Worm (Caenorhabditis elegans) whole organism, midembryonic: ENCODE results near the gene F41B5.1.

ENCODE experiments used
- T22C8.4 ChIP-seq: fragments of 200-800 bp; sonication (Bioruptor generic); IDR thresholded peaks from 2 replicates; pipeline ENCODE4 v1.3.6; 2022; ENCODE audit warnings: missing genetic modification characterization, missing compliant biosample characterization
- cog-1 ChIP-seq: sonication (generic microtip); optimal IDR thresholded peaks from 2 replicates; lab custom pipeline; 2016; ENCODE audit warnings: missing genetic modification characterization, missing compliant biosample characterization
- flt-1 ChIP-seq: fragments of 200-800 bp; sonication (Bioruptor generic); IDR thresholded peaks from 2 replicates; pipeline ENCODE4 v1.3.6; 2022; ENCODE audit warnings: missing genetic modification characterization, missing compliant biosample characterization
- klf-2 ChIP-seq: fragments of 200-800 bp; sonication (Bioruptor generic); conservative IDR thresholded peaks from 2 replicates; pipeline ENCODE4 v1.3.6; 2022; ENCODE audit warnings: missing genetic modification reagents, missing genetic modification characterization, missing compliant biosample characterization
- med-1 ChIP-seq: sonication (generic microtip); optimal IDR thresholded peaks from 2 replicates; lab custom pipeline; 2017; ENCODE audit warnings: missing genetic modification characterization, mild to moderate bottlenecking, missing compliant biosample characterization, antibody characterized with exemption, missing genetic modification reagents; ENCODE audit not compliant: insufficient read depth
- ref-1 ChIP-seq: fragments of 200-800 bp; sonication (Bioruptor generic); conservative IDR thresholded peaks from 2 replicates; pipeline ENCODE4 v1.3.6; 2022; ENCODE audit warnings: missing genetic modification reagents, missing genetic modification characterization, missing compliant biosample characterization
- tab-1 ChIP-seq: fragments of 200-800 bp; sonication (Bioruptor generic); IDR thresholded peaks from 2 replicates; pipeline ENCODE4 v1.3.6; 2022; ENCODE audit warnings: missing genetic modification characterization, missing compliant biosample characterization
- ztf-23 ChIP-seq: fragments of 200-800 bp; sonication (Bioruptor generic); IDR thresholded peaks from 2 replicates; pipeline ENCODE4 v1.3.6; 2022; ENCODE audit warnings: missing genetic modification reagents, missing genetic modification characterization, missing compliant biosample characterization
- ztf-29 ChIP-seq: fragments of 200-800 bp; sonication (Bioruptor generic); IDR thresholded peaks from 2 replicates; pipeline ENCODE4 v1.3.6; 2022; ENCODE audit warnings: missing genetic modification reagents, missing genetic modification characterization, missing compliant biosample characterization

F41B5.1 gene

DNA sequence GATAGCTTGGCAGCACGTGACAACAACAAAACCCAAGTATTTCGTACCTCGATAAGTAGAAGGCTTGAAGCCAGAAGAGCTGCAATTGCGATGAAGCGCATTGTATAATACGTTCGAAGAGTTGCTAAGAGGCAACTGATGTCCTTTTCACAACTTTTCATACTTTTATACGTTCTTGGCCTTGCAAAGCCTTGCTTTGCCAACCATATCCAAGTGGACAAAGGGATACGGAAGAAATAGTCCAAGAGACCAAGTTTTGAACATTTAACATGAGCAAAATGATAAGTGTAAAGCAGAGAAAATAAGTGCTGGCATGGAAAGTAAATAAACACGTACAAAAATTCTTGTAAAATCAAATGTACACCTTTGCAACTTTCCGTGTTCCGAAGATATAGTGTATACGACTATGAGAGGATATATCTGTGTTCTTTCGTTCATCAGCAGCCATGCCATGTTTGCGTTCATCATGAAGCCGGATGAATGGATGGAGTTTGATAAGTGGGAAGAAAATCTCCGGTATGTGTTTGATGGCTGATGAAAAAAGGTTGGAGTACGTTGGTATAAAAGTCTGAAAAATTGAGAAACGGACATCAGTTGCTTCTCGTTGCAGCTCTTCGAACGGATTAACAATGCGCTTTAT lies 19.0 kb downstream of the F41B5.1 start, which contains the start of the genes Y5H2A.4 and abu-4:
TSS of gene Y5H2A.4 (minus strand) at position 101 of the 640 bp plus-strand sequence.
TSS of gene abu-4 (plus strand) at position 590 of the 640 bp plus-strand sequence.
- TF ChIP-seq med-1 (GFP tag; lab: Kevin White, UChicago), result no peak
- no peak for TF ChIP-seq ztf-29 (GFP tag; lab: Robert Waterston, UW)
- no peak for TF ChIP-seq tab-1 (GFP tag; lab: Robert Waterston, UW)
- TF ChIP-seq klf-2, result no peak
- no peak for TF ChIP-seq cog-1 (tag; lab: Kevin White, UChicago)
- TF ChIP-seq T22C8.4 (GFP tag; lab: Robert Waterston, UW), result no peak
- TF ChIP-seq ztf-23, result no peak
- no peak for TF ChIP-seq flt-1 (GFP tag; lab: Robert Waterston, UW)
- no peak for TF ChIP-seq ref-1 (GFP tag; lab: Robert Waterston, UW)

ce11 chrV:2277260-2277659 lies 21.9 kb downstream of the F41B5.1 start:
- TF ChIP-seq med-1 (GFP tag; lab: Kevin White, UChicago) (no peak), ztf-23 (no peak), tab-1 (GFP tag; lab: Robert Waterston, UW) (no peak), cog-1 (tag; lab: Kevin White, UChicago) (no peak), T22C8.4 (GFP tag; lab: Robert Waterston, UW) (no peak), flt-1 (GFP tag; lab: Robert Waterston, UW) (no peak), ztf-29 (GFP tag; lab: Robert Waterston, UW) (no peak), klf-2 (no peak), ref-1 (GFP tag; lab: Robert Waterston, UW) (no peak)

DNA sequence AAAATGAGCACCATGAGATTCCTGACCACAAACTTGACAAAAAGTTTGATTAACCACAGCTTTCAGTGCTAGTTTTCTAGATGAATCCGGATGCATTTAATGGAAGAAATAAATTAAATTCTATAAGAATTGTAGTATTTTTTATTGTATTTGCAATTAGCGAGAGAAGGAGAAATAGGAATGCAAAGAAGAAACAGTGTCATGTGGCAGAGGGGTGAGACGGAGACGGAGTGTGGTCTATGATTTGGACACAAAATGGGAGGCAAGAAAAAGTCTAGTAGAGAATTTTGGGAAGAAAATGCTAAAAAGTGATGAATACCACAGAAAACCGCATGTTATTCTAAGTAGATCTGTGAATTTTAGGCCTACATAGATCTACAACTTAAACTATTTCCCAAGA lies 22.7 kb downstream of the F41B5.1 start, which contains the start of gene nhr-59:
TSS of gene nhr-59 (minus strand) at position 214 of the 400 bp plus-strand sequence.
- no peak for TF ChIP-seq klf-2
- no peak for TF ChIP-seq ztf-23
- TF ChIP-seq T22C8.4 (GFP tag; lab: Robert Waterston, UW), result no peak
- TF ChIP-seq ref-1 (GFP tag; lab: Robert Waterston, UW), result no peak
- TF ChIP-seq cog-1 (tag; lab: Kevin White, UChicago), result no peak
- no peak for TF ChIP-seq flt-1 (GFP tag; lab: Robert Waterston, UW)

- TF ChIP-seq med-1 (GFP tag; lab: Kevin White, UChicago) (no peak), klf-2 (no peak), cog-1 (tag; lab: Kevin White, UChicago) (peak; percentile 67)
These were observed 23.2 kb downstream of the F41B5.1 start, which contains the start of gene fbxa-137 for ce11 chrV:2278543-2278942. Gene fbxa-137, plus strand, starts transcription at chrV:2278816.

ce11 chrV:2281499-2281898 lies 26.2 kb downstream of the F41B5.1 start, which contains the start of gene nhr-228:
Gene nhr-228, plus strand, starts transcription at chrV:2281759.
- TF ChIP-seq cog-1 (tag; lab: Kevin White, UChicago) (peak; percentile 18), tab-1 (GFP tag; lab: Robert Waterston, UW) (no peak)

DNA sequence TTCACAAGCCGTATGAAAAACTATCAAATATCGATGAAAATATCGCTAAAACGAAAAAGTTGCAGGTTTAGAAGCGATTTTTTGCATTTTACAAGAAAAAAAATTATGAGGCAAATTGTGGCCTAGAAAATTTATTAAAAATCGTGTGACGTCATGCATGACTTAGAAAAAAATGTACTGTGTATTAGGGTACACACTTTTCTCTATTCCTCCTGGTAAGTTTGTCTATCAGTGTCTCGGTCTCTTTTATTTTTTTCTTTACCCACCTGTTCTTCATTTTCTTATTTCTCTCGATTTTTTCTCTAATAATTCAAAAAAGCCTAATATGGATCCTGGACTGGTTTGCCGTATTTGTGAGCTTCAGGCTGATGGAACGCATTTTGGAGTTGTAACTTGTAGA lies 29.8 kb downstream of the F41B5.1 start, which contains the start of gene nhr-227:
TSS of gene nhr-227 (plus strand) at position 326 of the 400 bp plus-strand sequence.
- TF ChIP-seq klf-2 (no peak), T22C8.4 (GFP tag; lab: Robert Waterston, UW) (no peak), tab-1 (GFP tag; lab: Robert Waterston, UW) (no peak), ztf-23 (no peak), ref-1 (GFP tag; lab: Robert Waterston, UW) (no peak)

DNA sequence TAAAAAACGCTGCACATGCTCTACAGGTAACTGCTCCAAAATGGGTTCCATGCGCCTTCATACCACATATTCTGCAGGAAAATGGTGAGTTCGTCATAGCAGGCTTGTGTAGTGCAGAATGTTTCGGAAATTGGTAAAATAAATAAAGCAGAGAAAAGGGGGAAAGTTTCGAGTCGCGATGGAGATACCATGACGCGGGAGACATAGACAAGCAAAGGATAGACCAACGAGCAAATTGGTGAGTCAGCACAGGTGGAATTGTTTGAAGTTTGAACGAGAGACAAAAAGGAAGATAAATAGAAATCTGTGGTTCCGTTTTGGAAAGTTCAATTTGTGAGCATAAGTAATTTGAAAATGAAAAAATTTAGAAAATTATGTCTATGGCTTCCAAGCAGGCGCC lies 35.0 kb downstream of the F41B5.1 start, which contains the start of gene nhr-225:
TSS of gene nhr-225 (minus strand) at position 146 of the 400 bp plus-strand sequence.
- TF ChIP-seq ztf-29 (GFP tag; lab: Robert Waterston, UW) (no peak), ref-1 (GFP tag; lab: Robert Waterston, UW) (no peak), T22C8.4 (GFP tag; lab: Robert Waterston, UW) (no peak), klf-2 (no peak), flt-1 (GFP tag; lab: Robert Waterston, UW) (no peak), tab-1 (GFP tag; lab: Robert Waterston, UW) (no peak), ztf-23 (no peak), med-1 (GFP tag; lab: Kevin White, UChicago) (no peak), cog-1 (tag; lab: Kevin White, UChicago) (no peak)

DNA sequence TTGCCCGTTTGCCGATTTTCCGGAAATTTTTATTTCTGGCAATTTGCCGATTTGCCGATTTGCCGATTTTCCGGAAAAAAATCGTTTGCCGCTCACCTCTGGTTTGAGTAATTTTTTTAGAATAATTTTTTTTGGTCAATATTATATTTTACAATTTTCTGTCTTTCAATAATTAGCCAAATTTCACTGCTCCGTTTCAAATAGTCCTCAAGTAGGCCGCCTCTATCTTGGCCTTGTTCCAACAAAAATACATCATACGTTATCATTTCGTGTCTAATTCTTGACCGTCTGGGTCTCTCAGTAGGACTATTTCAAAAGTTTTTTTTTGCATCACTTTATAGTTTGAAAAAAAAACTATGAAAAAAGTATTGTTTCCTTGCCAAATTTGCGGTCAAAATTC lies 36.9 kb downstream of the F41B5.1 start, which contains the start of gene nhr-115:
TSS of gene nhr-115 (plus strand) at position 301 of the 400 bp plus-strand sequence.
- TF ChIP-seq med-1 (GFP tag; lab: Kevin White, UChicago) (no peak), cog-1 (tag; lab: Kevin White, UChicago) (no peak), flt-1 (GFP tag; lab: Robert Waterston, UW) (no peak), klf-2 (no peak), T22C8.4 (GFP tag; lab: Robert Waterston, UW) (no peak), tab-1 (GFP tag; lab: Robert Waterston, UW) (no peak), ztf-29 (GFP tag; lab: Robert Waterston, UW) (no peak), ztf-23 (no peak), ref-1 (GFP tag; lab: Robert Waterston, UW) (no peak)

ce11 chrV:2294577-2294976 lies 39.2 kb downstream of the F41B5.1 start, which contains the start of gene nhr-226:
Gene nhr-226, plus strand, starts transcription at chrV:2294877.
- TF ChIP-seq cog-1 (tag; lab: Kevin White, UChicago) (no peak), ref-1 (GFP tag; lab: Robert Waterston, UW) (no peak), med-1 (GFP tag; lab: Kevin White, UChicago) (no peak), T22C8.4 (GFP tag; lab: Robert Waterston, UW) (no peak), ztf-23 (no peak), flt-1 (GFP tag; lab: Robert Waterston, UW) (no peak), tab-1 (GFP tag; lab: Robert Waterston, UW) (no peak), klf-2 (no peak), ztf-29 (GFP tag; lab: Robert Waterston, UW) (no peak)
